Worm (Caenorhabditis elegans) whole organism, L2 larva: ENCODE results near the gene spp-29.

Experiments
- F13H6.1 ChIP-seq: sonication (generic microtip); optimal IDR thresholded peaks from 2 replicates; lab custom pipeline; 2016; ENCODE audit warnings: missing genetic modification characterization, missing compliant biosample characterization
- R02D3.7 ChIP-seq: fragments of 150-350 bp; optimal IDR thresholded peaks from 2 replicates; lab custom pipeline; 2014; ENCODE audit warnings: missing biosample characterization, missing genetic modification characterization
- Y55F3AM.14 ChIP-seq: fragments of 200-800 bp; sonication (Bioruptor generic); optimal IDR thresholded peaks from 2 replicates; lab custom pipeline; 2018; ENCODE audit warnings: mild to moderate bottlenecking, missing genetic modification characterization, missing compliant biosample characterization
- ZK546.5 ChIP-seq: sonication (generic microtip); optimal IDR thresholded peaks from 2 replicates; lab custom pipeline; 2017; ENCODE audit warnings: missing biosample characterization, missing genetic modification characterization
- aly-2 ChIP-seq: fragments of 150-350 bp; optimal IDR thresholded peaks from 2 replicates; lab custom pipeline; 2014; ENCODE audit warnings: missing biosample characterization, missing genetic modification characterization
- ama-1 ChIP-seq: fragments of 150-350 bp; optimal IDR thresholded peaks from 2 replicates; lab custom pipeline; 2018; ENCODE audit warnings: inconsistent platforms
- blmp-1 ChIP-seq: sonication (generic microtip); optimal IDR thresholded peaks from 2 replicates; lab custom pipeline; 2017; ENCODE audit warnings: missing genetic modification characterization, mild to moderate bottlenecking, missing compliant biosample characterization, antibody characterized with exemption, moderate library complexity; ENCODE audit not compliant: insufficient read depth
- ceh-16 ChIP-seq: fragments of 150-350 bp; optimal IDR thresholded peaks from 2 replicates; lab custom pipeline; 2014; ENCODE audit warnings: missing biosample characterization, missing genetic modification characterization
- ceh-82 ChIP-seq: fragments of 150-350 bp; optimal IDR thresholded peaks from 2 replicates; lab custom pipeline; 2014; ENCODE audit warnings: missing biosample characterization, missing genetic modification characterization
- crh-2 ChIP-seq: sonication (generic microtip); optimal IDR thresholded peaks from 2 replicates; lab custom pipeline; 2017; ENCODE audit warnings: missing biosample characterization, missing genetic modification characterization
- egl-27 ChIP-seq: sonication (generic microtip); optimal IDR thresholded peaks from 3 replicates; lab custom pipeline; 2017; ENCODE audit warnings: missing biosample characterization, missing genetic modification reagents, missing genetic modification characterization
- elt-1 ChIP-seq: fragments of 150-350 bp; optimal IDR thresholded peaks from 2 replicates; lab custom pipeline; 2014; ENCODE audit warnings: missing biosample characterization, missing genetic modification characterization
- gmeb-1 ChIP-seq: fragments of 150-350 bp; optimal IDR thresholded peaks from 2 replicates; lab custom pipeline; 2014; ENCODE audit warnings: missing biosample characterization, missing genetic modification characterization
- lin-11 ChIP-seq: fragments of 150-350 bp; sonication (generic microtip); optimal IDR thresholded peaks from 2 replicates; lab custom pipeline; 2014; ENCODE audit warnings: missing biosample characterization, missing genetic modification characterization, inconsistent platforms, mixed read lengths
- lin-13 ChIP-seq: fragments of 150-350 bp; optimal IDR thresholded peaks from 2 replicates; lab custom pipeline; 2014; ENCODE audit warnings: missing biosample characterization, missing genetic modification reagents, missing genetic modification characterization
- lin-39 ChIP-seq: fragments of 150-350 bp; optimal IDR thresholded peaks from 2 replicates; lab custom pipeline; 2014; ENCODE audit warnings: missing biosample characterization, missing genetic modification reagents, missing genetic modification characterization
- lsy-2 ChIP-seq, 2 experiments: fragments of 150-350 bp in 1 of 2; sonication (generic microtip) in 1 of 2; optimal IDR thresholded peaks; 2 replicates each; lab custom pipeline; 2014 to 2017; ENCODE audit warnings: missing biosample characterization in 2 of 2, missing genetic modification characterization in 2 of 2
- mab-5 ChIP-seq: fragments of 150-350 bp; optimal IDR thresholded peaks from 2 replicates; lab custom pipeline; 2014; ENCODE audit warnings: missing biosample characterization, missing genetic modification characterization
- mbf-1 ChIP-seq: sonication (generic microtip); optimal IDR thresholded peaks from 2 replicates; lab custom pipeline; 2017; ENCODE audit warnings: missing biosample characterization, missing genetic modification characterization
- mdl-1 ChIP-seq, 2 experiments: fragments of 150-350 bp in 1 of 2; sonication (generic microtip) in 1 of 2; optimal IDR thresholded peaks; 2 replicates each; lab custom pipeline; 2017; ENCODE audit warnings: missing biosample characterization in 2 of 2, missing genetic modification characterization in 2 of 2
- nhr-10 ChIP-seq: sonication (generic microtip); optimal IDR thresholded peaks from 2 replicates; lab custom pipeline; 2017; ENCODE audit warnings: missing biosample characterization, missing genetic modification characterization
- nhr-11 ChIP-seq: fragments of 150-350 bp; optimal IDR thresholded peaks from 2 replicates; lab custom pipeline; 2014; ENCODE audit warnings: missing biosample characterization, missing genetic modification characterization
- nhr-12 ChIP-seq: fragments of 150-350 bp; optimal IDR thresholded peaks from 2 replicates; lab custom pipeline; 2014; ENCODE audit warnings: missing biosample characterization, missing genetic modification characterization
- nhr-23 ChIP-seq: fragments of 150-350 bp; optimal IDR thresholded peaks from 2 replicates; lab custom pipeline; 2014; ENCODE audit warnings: missing biosample characterization, missing genetic modification reagents, missing genetic modification characterization
- nhr-237 ChIP-seq: fragments of 150-350 bp; optimal IDR thresholded peaks from 2 replicates; lab custom pipeline; 2014; ENCODE audit warnings: missing biosample characterization, missing genetic modification characterization
- nhr-25 ChIP-seq: fragments of 150-350 bp; sonication (generic microtip); optimal IDR thresholded peaks from 3 replicates; lab custom pipeline; 2014; ENCODE audit warnings: missing biosample characterization, missing genetic modification characterization
- nhr-6 ChIP-seq: fragments of 150-350 bp; optimal IDR thresholded peaks from 2 replicates; lab custom pipeline; 2014; ENCODE audit warnings: missing biosample characterization, missing genetic modification characterization
- nhr-77 ChIP-seq: fragments of 150-350 bp; optimal IDR thresholded peaks from 2 replicates; lab custom pipeline; 2014; ENCODE audit warnings: missing biosample characterization, missing genetic modification characterization
- peb-1 ChIP-seq: fragments of 150-350 bp; optimal IDR thresholded peaks from 2 replicates; lab custom pipeline; 2014; ENCODE audit warnings: missing biosample characterization, missing genetic modification characterization
- skn-1 ChIP-seq: sonication (generic microtip); optimal IDR thresholded peaks from 2 replicates; lab custom pipeline; 2017; ENCODE audit warnings: missing biosample characterization, missing genetic modification characterization
- sma-9 ChIP-seq, 2 experiments: fragments of 150-350 bp in 1 of 2; sonication (generic microtip) in 1 of 2; optimal IDR thresholded peaks; 2 replicates each; lab custom pipeline; 2014 to 2016; ENCODE audit warnings: missing genetic modification characterization in 2 of 2, mild to moderate bottlenecking in 1 of 2, missing biosample characterization in 1 of 2, missing compliant biosample characterization in 1 of 2, missing genetic modification reagents in 1 of 2, moderate library complexity in 1 of 2
- snpc-4 ChIP-seq: fragments of 150-350 bp; optimal IDR thresholded peaks from 2 replicates; lab custom pipeline; 2014; ENCODE audit warnings: missing biosample characterization, missing genetic modification characterization
- unc-39 ChIP-seq: fragments of 150-350 bp; optimal IDR thresholded peaks from 2 replicates; lab custom pipeline; 2014; ENCODE audit warnings: missing biosample characterization, missing genetic modification characterization
- unc-55 ChIP-seq: fragments of 150-350 bp; sonication (generic microtip); optimal IDR thresholded peaks from 3 replicates; lab custom pipeline; 2014; ENCODE audit warnings: missing biosample characterization, missing genetic modification reagents, missing genetic modification characterization
- unc-62 ChIP-seq: fragments of 150-350 bp; optimal IDR thresholded peaks from 2 replicates; lab custom pipeline; 2014; ENCODE audit warnings: missing biosample characterization, missing genetic modification reagents, missing genetic modification characterization
- zag-1 ChIP-seq: fragments of 150-350 bp; optimal IDR thresholded peaks from 2 replicates; lab custom pipeline; 2014; ENCODE audit warnings: missing biosample characterization, missing genetic modification characterization
- ztf-1 ChIP-seq: fragments of 200-800 bp; sonication (Bioruptor generic); conservative IDR thresholded peaks from 2 replicates; pipeline ENCODE4 v1.3.6; 2022; ENCODE audit warnings: missing genetic modification characterization, missing compliant biosample characterization
- ztf-4 ChIP-seq: fragments of 150-350 bp; optimal IDR thresholded peaks from 2 replicates; lab custom pipeline; 2014; ENCODE audit warnings: missing biosample characterization, missing genetic modification characterization

Gene spp-29

ce11 chrV:17705814-17706213, 9.2 kb upstream of the spp-29 start, which contains the start of gene W06D12.6:
W06D12.6 (plus strand) TSS chrV:17706114.
- TF ChIP-seq ztf-4 (tag; lab: Kevin White, UChicago) (no peak), aly-2 (tag; lab: Kevin White, UChicago) (no peak), lin-13 (GFP tag; lab: Kevin White, UChicago) (no peak), lin-39 (no peak), lsy-2 (tag; optimal IDR thresholded peaks at IDR 0.05; lab: Kevin White, UChicago) (no peak), snpc-4 (no peak), ZK546.5 (tag; lab: Kevin White, UChicago) (no peak), sma-9 (GFP tag; optimal IDR thresholded peaks at IDR 0.05; lab: Kevin White, UChicago) (no peak), sma-9 (tag; optimal IDR thresholded peaks at IDR 0.05; lab: Kevin White, UChicago) (no peak), nhr-6 (no peak), unc-55 (GFP tag; lab: Kevin White, UChicago) (no peak), nhr-237 (tag; lab: Kevin White, UChicago) (no peak), ama-1 (no peak), crh-2 (tag; lab: Kevin White, UChicago) (no peak), F13H6.1 (no peak), nhr-77 (tag; lab: Kevin White, UChicago) (no peak), zag-1 (tag; lab: Kevin White, UChicago) (no peak), lin-11 (tag; lab: Kevin White, UChicago) (no peak), unc-39 (no peak), nhr-25 (tag; lab: Kevin White, UChicago) (no peak), nhr-12 (tag; lab: Kevin White, UChicago) (no peak)

- no peak for TF ChIP-seq nhr-12 (tag; lab: Kevin White, UChicago)
- TF ChIP-seq ceh-16 = no peak
- TF ChIP-seq Y55F3AM.14 = no peak
- TF ChIP-seq egl-27 (tag; lab: Kevin White, UChicago) = no peak
- no peak for TF ChIP-seq lsy-2 (tag; optimal IDR thresholded peaks at IDR 0.05; lab: Kevin White, UChicago)
- TF ChIP-seq sma-9 (GFP tag; optimal IDR thresholded peaks at IDR 0.05; lab: Kevin White, UChicago) = no peak
- TF ChIP-seq sma-9 (tag; optimal IDR thresholded peaks at IDR 0.05; lab: Kevin White, UChicago) = no peak
- no peak for TF ChIP-seq nhr-6
- TF ChIP-seq ZK546.5 (tag; lab: Kevin White, UChicago) = no peak
- no peak for TF ChIP-seq skn-1 (tag; lab: Kevin White, UChicago)
- no peak for TF ChIP-seq nhr-10 (tag; lab: Kevin White, UChicago)
- no peak for TF ChIP-seq ztf-1 (GFP tag; lab: Robert Waterston, UW)
- no peak for TF ChIP-seq peb-1 (tag; lab: Kevin White, UChicago)
- TF ChIP-seq R02D3.7 (tag; lab: Kevin White, UChicago) = no peak
- TF ChIP-seq aly-2 (tag; lab: Kevin White, UChicago) = no peak
- no peak for TF ChIP-seq nhr-11 (tag; lab: Kevin White, UChicago)
- no peak for TF ChIP-seq mdl-1 (tag; optimal IDR thresholded peaks at IDR 0.05; lab: Kevin White, UChicago)
- TF ChIP-seq unc-62 = no peak
Measured at ce11 chrV:17700728-17701262, 4.1 kb upstream of the spp-29 start, which contains the start of the genes Y26G10.5 and srh-32. Y26G10.5 (minus strand) TSS chrV:17700828. srh-32 (plus strand) TSS chrV:17701212.

- no peak for TF ChIP-seq ztf-1 (GFP tag; lab: Robert Waterston, UW)
- TF ChIP-seq blmp-1 (tag; lab: Kevin White, UChicago) = no peak
- no peak for TF ChIP-seq Y55F3AM.14
- TF ChIP-seq nhr-23 (tag; lab: Kevin White, UChicago) = no peak
- no peak for TF ChIP-seq ztf-4 (tag; lab: Kevin White, UChicago)
- no peak for TF ChIP-seq nhr-237 (tag; lab: Kevin White, UChicago)
- no peak for TF ChIP-seq mdl-1 (tag; optimal IDR thresholded peaks at IDR 0.05; lab: Kevin White, UChicago)
- TF ChIP-seq lin-13 (GFP tag; lab: Kevin White, UChicago) = no peak
- TF ChIP-seq skn-1 (tag; lab: Kevin White, UChicago) = no peak
- TF ChIP-seq ZK546.5 (tag; lab: Kevin White, UChicago) = no peak
- no peak for TF ChIP-seq mab-5
- TF ChIP-seq ama-1 = no peak
- TF ChIP-seq mbf-1 (tag; lab: Kevin White, UChicago) = no peak
- no peak for TF ChIP-seq unc-55 (GFP tag; lab: Kevin White, UChicago)
- TF ChIP-seq lin-39 = no peak
- no peak for TF ChIP-seq elt-1 (tag; lab: Kevin White, UChicago)
- no peak for TF ChIP-seq lsy-2 (tag; optimal IDR thresholded peaks at IDR 0.05; lab: Kevin White, UChicago)
- no peak for TF ChIP-seq F13H6.1
- no peak for TF ChIP-seq gmeb-1 (tag; lab: Kevin White, UChicago)
- TF ChIP-seq ceh-82 (tag; lab: Kevin White, UChicago) = no peak
Measured at ce11 chrV:17699659-17700058, 3.0 kb upstream of the spp-29 start, which contains the start of gene Y26G10.6. Y26G10.6 (plus strand) TSS chrV:17699959.
